Worm (Caenorhabditis elegans): Measurements from ENCODE around the gene sru-35.
"Not testable (repeated sequence)": the region's sequence is repeated elsewhere in the genome, so short reads cannot be mapped to it uniquely, and the experiment has no call there.

The sru-35 gene

DNA sequence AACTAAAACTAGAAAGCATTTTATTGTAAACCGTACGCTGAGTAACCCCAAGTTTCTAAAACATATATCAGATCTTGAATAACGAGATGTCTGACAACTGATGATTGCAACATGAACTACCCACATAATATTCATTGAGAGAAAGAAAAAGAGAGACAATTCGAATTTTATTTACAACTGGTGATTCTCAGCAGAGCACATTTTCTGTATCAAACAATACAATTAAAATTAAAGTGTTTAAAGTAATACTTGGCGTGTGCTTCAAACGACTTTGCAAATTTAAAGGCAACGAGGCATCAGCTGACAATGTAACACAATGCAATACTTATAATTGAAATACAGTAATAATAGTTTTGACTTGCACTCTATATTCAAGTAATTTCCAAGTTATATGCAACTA, 2.0 kb downstream of the sru-35 start, which contains the start of gene C33D9.10:
TSS of gene C33D9.10 (minus strand) at position 101 of the 400 bp plus-strand sequence.
- not testable (repeated sequence) for TF ChIP-seq ref-1 (GFP tag; conservative IDR thresholded peaks at IDR 0.05); klf-2 (GFP tag; conservative IDR thresholded peaks at IDR 0.05); flt-1 (GFP tag; IDR thresholded peaks at IDR 0.05)

DNA sequence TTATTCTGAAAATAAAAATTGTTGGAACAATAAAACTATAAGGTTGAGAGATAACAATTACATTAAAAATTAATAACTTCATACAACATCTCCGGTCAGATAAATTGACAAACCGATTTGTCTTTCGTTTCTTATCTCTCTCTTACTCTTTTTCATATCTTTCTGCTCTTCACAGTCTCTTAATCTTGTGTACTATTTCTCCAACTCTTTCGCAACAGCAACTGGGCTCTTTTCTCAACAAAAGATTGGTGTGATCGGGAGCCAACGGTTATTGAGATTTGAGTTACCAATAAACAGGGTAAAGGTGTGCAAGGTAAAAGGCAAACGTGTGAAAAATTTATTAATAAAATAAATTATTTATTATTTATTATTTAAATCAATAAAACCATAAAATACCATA, 3.4 kb downstream of the sru-35 start, which contains the start of gene C33D9.8:
TSS of gene C33D9.8 (minus strand) at position 99 of the 400 bp plus-strand sequence.
- TF ChIP-seq tab-1 (GFP tag; IDR thresholded peaks at IDR 0.05) (no peak), cog-1 (tag; optimal IDR thresholded peaks at IDR 0.05) (no peak), T22C8.4 (GFP tag; IDR thresholded peaks at IDR 0.05) (no peak), klf-2 (GFP tag; conservative IDR thresholded peaks at IDR 0.05) (no peak), ref-1 (GFP tag; conservative IDR thresholded peaks at IDR 0.05) (no peak), ztf-23 (GFP tag; IDR thresholded peaks at IDR 0.05) (no peak), flt-1 (GFP tag; IDR thresholded peaks at IDR 0.05) (no peak), ztf-29 (GFP tag; IDR thresholded peaks at IDR 0.05) (no peak), med-1 (GFP tag; optimal IDR thresholded peaks at IDR 0.05; ENCODE audit: insufficient read depth) (no peak)

DNA sequence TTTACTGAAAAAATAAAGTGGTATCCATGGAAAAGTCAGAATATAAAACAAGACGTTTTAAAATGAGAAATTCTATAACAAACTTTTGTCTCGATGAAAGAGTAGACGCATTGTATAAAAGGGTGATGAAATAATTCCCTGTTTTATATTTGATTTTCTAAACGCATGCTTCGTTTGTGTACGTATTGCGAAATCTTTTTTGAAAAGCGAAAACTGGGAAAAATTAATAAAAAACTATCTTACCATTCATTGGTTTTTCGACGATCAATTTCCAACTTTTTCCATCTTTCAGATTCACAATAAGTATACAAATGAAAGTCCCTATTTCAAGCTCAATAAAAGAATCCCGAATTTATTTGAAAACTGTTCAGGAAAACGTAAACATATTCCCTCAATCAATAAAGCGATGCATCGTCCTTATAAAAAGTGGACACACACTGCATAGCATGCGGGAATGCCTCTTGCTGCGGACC, 5.2 kb downstream of the sru-35 start, which contains the start of gene C33D9.13:
TSS of gene C33D9.13 (minus strand) at position 423 of the 473 bp plus-strand sequence.
- TF ChIP-seq klf-2 (GFP tag; conservative IDR thresholded peaks at IDR 0.05) (no peak), cog-1 (tag; optimal IDR thresholded peaks at IDR 0.05) (no peak), ztf-23 (GFP tag; IDR thresholded peaks at IDR 0.05) (no peak), med-1 (GFP tag; optimal IDR thresholded peaks at IDR 0.05; ENCODE audit: insufficient read depth) (no peak), ref-1 (GFP tag; conservative IDR thresholded peaks at IDR 0.05) (no peak), T22C8.4 (GFP tag; IDR thresholded peaks at IDR 0.05) (no peak), ztf-29 (GFP tag; IDR thresholded peaks at IDR 0.05) (no peak), flt-1 (GFP tag; IDR thresholded peaks at IDR 0.05) (no peak), tab-1 (GFP tag; IDR thresholded peaks at IDR 0.05) (no peak)

DNA sequence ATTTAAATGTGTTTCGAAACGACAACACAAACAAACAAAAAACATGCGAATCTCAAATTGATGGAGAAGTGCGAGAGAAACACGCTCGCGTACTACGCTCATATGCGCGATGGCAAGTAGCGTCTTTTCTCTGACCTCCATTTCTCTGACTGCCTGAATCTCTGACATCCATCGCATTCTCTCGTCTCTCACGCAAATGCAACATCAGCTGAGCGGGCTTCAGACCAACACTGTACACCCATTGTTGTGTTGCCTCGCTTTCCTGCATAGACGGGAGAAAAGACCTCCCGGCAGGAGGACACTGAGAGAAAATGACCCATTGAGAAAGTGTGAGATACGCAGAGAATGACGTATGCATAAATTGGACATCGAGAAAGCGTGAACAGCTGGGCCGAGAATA, 7.9 kb downstream of the sru-35 start:
- TF ChIP-seq T22C8.4 (GFP tag; IDR thresholded peaks at IDR 0.05) (no peak), flt-1 (GFP tag; IDR thresholded peaks at IDR 0.05) (peak; percentile 73), tab-1 (GFP tag; IDR thresholded peaks at IDR 0.05) (0 out of 2 replicates have a peak, but pooled peaks have one; percentile 51), cog-1 (tag; optimal IDR thresholded peaks at IDR 0.05) (peak; percentile 93), ztf-29 (GFP tag; IDR thresholded peaks at IDR 0.05) (peak; percentile 92), med-1 (GFP tag; optimal IDR thresholded peaks at IDR 0.05; ENCODE audit: insufficient read depth) (no peak), ztf-23 (GFP tag; IDR thresholded peaks at IDR 0.05) (no peak)

DNA sequence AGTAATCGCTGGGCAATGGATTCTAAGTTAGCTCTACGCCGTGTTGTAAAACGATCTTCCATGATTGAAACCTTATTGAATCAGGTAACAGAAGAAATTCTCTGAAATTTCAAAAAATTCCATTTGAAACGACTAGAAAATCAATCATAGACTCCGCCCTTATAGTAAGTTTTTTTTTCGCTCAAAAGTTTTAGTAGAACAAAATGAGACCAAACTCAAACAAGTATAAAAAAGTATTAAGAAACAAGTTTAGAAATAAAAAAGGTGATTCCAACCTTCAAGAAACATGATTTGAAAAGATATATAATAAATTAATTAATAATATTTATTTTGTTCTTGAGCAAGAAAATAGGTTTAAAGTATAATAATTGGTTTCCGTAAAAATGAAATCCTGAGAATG, 12.0 kb downstream of the sru-35 start, which contains the start of gene C33D9.6:
TSS of gene C33D9.6 (minus strand) at position 101 of the 400 bp plus-strand sequence.
- TF ChIP-seq ztf-23 (GFP tag; IDR thresholded peaks at IDR 0.05) (no peak), ztf-29 (GFP tag; IDR thresholded peaks at IDR 0.05) (no peak), T22C8.4 (GFP tag; IDR thresholded peaks at IDR 0.05) (no peak), cog-1 (tag; optimal IDR thresholded peaks at IDR 0.05) (no peak), klf-2 (GFP tag; conservative IDR thresholded peaks at IDR 0.05) (no peak), ref-1 (GFP tag; conservative IDR thresholded peaks at IDR 0.05) (no peak), flt-1 (GFP tag; IDR thresholded peaks at IDR 0.05) (no peak), med-1 (GFP tag; optimal IDR thresholded peaks at IDR 0.05; ENCODE audit: insufficient read depth) (no peak), tab-1 (GFP tag; IDR thresholded peaks at IDR 0.05) (no peak)

DNA sequence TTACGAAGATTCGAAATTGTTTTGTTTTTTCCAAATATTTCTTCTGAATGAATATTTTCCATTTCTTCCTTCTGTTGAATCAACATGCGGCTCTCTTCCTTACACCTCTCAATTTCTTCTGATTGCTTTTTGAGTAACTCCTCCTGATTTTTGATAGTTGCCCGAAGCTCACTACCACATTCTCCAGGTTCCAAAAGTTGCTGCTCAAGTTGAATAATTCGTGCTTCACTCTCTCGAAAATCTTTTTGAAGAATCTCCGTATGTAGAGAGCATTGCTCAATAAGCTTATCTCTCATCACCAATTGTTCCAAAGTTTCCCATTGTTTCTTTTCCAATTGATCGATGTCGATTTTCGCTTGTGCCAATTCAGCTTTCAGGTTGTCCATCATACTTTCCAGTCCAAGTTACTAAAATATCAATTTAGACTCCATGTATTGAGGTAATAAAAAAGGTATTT, 17.2 kb downstream of the sru-35 start, which contains the start of gene F20C5.6:
TSS of gene F20C5.6 (minus strand) at position 407 of the 457 bp plus-strand sequence.
- TF ChIP-seq cog-1 (tag; optimal IDR thresholded peaks at IDR 0.05) (no peak), med-1 (GFP tag; optimal IDR thresholded peaks at IDR 0.05; ENCODE audit: insufficient read depth) (no peak), T22C8.4 (GFP tag; IDR thresholded peaks at IDR 0.05) (no peak), flt-1 (GFP tag; IDR thresholded peaks at IDR 0.05) (no peak), ref-1 (GFP tag; conservative IDR thresholded peaks at IDR 0.05) (no peak), ztf-29 (GFP tag; IDR thresholded peaks at IDR 0.05) (no peak), ztf-23 (GFP tag; IDR thresholded peaks at IDR 0.05) (no peak), tab-1 (GFP tag; IDR thresholded peaks at IDR 0.05) (no peak), klf-2 (GFP tag; conservative IDR thresholded peaks at IDR 0.05) (no peak)

DNA sequence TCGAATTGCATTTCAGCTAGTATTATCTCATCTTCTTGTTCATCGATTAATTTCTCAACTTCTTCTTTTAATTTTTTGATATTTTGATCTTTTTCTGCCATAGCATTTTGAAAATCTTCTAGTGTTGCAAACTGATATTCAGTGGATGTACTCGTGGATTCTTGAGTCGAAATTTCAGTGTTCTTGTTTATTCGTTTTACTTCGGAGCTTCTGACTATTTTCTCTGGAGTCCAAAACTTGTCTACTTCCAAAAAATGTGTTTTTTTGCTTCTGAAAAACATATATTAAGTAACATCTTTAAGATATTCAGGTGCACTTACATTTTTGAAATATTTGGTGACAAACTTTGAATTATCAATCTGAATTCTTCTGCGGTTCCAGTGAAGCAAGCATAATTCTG, 20.5 kb downstream of the sru-35 start, which contains the start of gene F20C5.5:
TSS of gene F20C5.5 (minus strand) at position 101 of the 400 bp plus-strand sequence.
- no peak for TF ChIP-seq tab-1 (GFP tag; IDR thresholded peaks at IDR 0.05)
- no peak for TF ChIP-seq cog-1 (tag; optimal IDR thresholded peaks at IDR 0.05)
- TF ChIP-seq ztf-23 (GFP tag; IDR thresholded peaks at IDR 0.05): no peak
- no peak for TF ChIP-seq T22C8.4 (GFP tag; IDR thresholded peaks at IDR 0.05)
- TF ChIP-seq ref-1 (GFP tag; conservative IDR thresholded peaks at IDR 0.05): no peak

DNA sequence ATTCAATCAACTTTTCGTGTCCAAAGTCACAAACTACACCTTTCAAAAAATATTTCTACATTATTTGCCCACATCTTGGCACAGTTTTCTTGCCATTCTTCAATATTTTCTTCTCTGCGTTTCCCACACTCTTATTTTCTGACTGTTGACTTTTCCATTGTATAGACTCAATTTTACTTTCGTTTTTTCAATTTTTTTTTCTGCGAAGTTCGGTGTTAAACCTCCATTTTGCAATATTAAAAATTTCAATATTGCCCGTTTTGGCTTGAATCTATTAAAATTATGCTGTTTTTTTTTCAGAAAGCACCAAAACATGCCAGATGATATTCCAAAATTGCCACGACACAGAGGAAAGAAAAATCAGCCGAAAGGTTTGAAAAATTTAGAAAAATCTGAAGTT, 25.5 kb downstream of the sru-35 start, which contains the start of gene cdc-50.B:
TSS of gene cdc-50.B (plus strand) at position 301 of the 400 bp plus-strand sequence.
- TF ChIP-seq ref-1 (GFP tag; conservative IDR thresholded peaks at IDR 0.05): no peak
- TF ChIP-seq tab-1 (GFP tag; IDR thresholded peaks at IDR 0.05): no peak
- TF ChIP-seq T22C8.4 (GFP tag; IDR thresholded peaks at IDR 0.05): no peak

DNA sequence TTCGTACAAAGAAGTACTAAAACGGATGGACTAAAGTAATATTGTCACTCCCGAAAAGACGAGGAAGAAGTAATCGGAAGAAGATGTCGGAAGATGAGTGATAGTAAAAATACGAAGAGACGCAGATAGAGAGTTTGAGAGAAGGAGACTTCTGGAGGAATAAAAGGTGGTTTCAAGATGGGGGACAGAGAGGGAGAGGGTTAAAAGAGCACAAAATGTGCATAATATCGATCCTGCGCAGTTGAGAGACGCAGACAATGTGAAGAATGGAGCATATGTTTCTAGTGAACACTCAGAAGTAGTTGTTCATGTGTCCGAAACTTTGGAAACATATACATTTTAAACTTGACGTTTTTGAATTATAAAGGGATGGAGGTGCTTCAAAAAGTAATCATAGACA, 27.6 kb downstream of the sru-35 start:
- no peak for TF ChIP-seq med-1 (GFP tag; optimal IDR thresholded peaks at IDR 0.05; ENCODE audit: insufficient read depth)
- TF ChIP-seq cog-1 (tag; optimal IDR thresholded peaks at IDR 0.05): peak; percentile 47
- TF ChIP-seq T22C8.4 (GFP tag; IDR thresholded peaks at IDR 0.05): peak; percentile 74

DNA sequence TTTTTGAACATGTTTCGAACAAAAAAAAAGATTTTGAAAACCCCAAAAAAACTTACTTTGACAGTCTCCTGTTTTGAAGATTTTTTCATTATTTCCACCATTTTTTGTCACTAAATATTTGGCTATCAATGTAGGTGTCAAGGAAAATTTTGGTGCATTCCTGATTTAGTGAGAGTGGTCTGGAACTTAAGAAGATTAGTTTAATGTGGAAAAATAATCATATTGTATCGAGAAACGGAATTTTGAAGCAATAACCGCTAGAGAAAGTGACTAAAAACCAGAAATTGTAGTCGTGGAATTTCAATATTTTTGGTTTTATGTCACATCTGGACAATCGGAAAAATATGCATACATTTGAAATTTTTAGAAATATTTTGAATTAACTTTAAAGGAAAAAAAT, 28.1 kb downstream of the sru-35 start, which contains the start of the genes F20C5.11 and klp-11:
TSS of gene F20C5.11 (minus strand) at position 101 of the 400 bp plus-strand sequence.
TSS of gene klp-11 (minus strand) at position 171 of the 400 bp plus-strand sequence.
- TF ChIP-seq cog-1 (tag; optimal IDR thresholded peaks at IDR 0.05) (no peak), klf-2 (GFP tag; conservative IDR thresholded peaks at IDR 0.05) (no peak), T22C8.4 (GFP tag; IDR thresholded peaks at IDR 0.05) (no peak), ztf-23 (GFP tag; IDR thresholded peaks at IDR 0.05) (no peak), ref-1 (GFP tag; conservative IDR thresholded peaks at IDR 0.05) (no peak), ztf-29 (GFP tag; IDR thresholded peaks at IDR 0.05) (no peak), tab-1 (GFP tag; IDR thresholded peaks at IDR 0.05) (no peak), flt-1 (GFP tag; IDR thresholded peaks at IDR 0.05) (no peak), med-1 (GFP tag; optimal IDR thresholded peaks at IDR 0.05; ENCODE audit: insufficient read depth) (no peak)
